Fruit fly (Drosophila melanogaster) whole organism, embryonic: Measurements from ENCODE around the gene CG34287.

Source experiments
- CG2199 ChIP-seq: fragments of 200-800 bp; sonication (Bioruptor generic); IDR thresholded peaks from 3 replicates; pipeline ENCODE4 v1.3.6; 2022; ENCODE audit warnings: missing biosample characterization, missing genetic modification characterization
- CG2889 ChIP-seq: fragments of 200-800 bp; sonication (Bioruptor generic); IDR thresholded peaks from 3 replicates; pipeline ENCODE4 v1.3.6; 2022; ENCODE audit warnings: missing biosample characterization, missing genetic modification characterization
- CG7372 ChIP-seq: fragments of 200-800 bp; sonication (Bioruptor generic); IDR thresholded peaks from 2 replicates; pipeline ENCODE4 v1.3.6; 2022; ENCODE audit warnings: missing biosample characterization, missing genetic modification characterization
- CG9932 ChIP-seq: fragments of 200-800 bp; sonication (Bioruptor generic); IDR thresholded peaks from 2 replicates; pipeline ENCODE4 v1.3.6; 2022; ENCODE audit warnings: missing biosample characterization, missing genetic modification characterization
- D ChIP-seq, 2 experiments: fragments of 200-800 bp in 1 of 2; fragments of >200 bp in 1 of 2; sonication (Bioruptor generic) in 1 of 2; optimal IDR thresholded peaks; 2 replicates in 1 of 2; 3 replicates in 1 of 2; lab custom pipeline; 2017; ENCODE audit warnings: mild to moderate bottlenecking in 1 of 2, missing biosample characterization in 1 of 2, missing genetic modification characterization in 1 of 2, missing genetic modification reagents in 1 of 2
- D19B ChIP-seq: fragments of 200-800 bp; sonication (Bioruptor generic); optimal IDR thresholded peaks from 2 replicates; lab custom pipeline; 2017; ENCODE audit warnings: missing biosample characterization, mild to moderate bottlenecking, missing genetic modification characterization
- Kr ChIP-seq: fragments of 200-800 bp; sonication (Bioruptor generic); optimal IDR thresholded peaks from 2 replicates; lab custom pipeline; 2017; ENCODE audit warnings: missing biosample characterization, mild to moderate bottlenecking, missing genetic modification characterization
- Sin3A ChIP-seq: fragments of >200 bp; optimal IDR thresholded peaks from 2 replicates; lab custom pipeline; 2018
- odd ChIP-seq: fragments of 200-800 bp; sonication (Bioruptor generic); optimal IDR thresholded peaks from 2 replicates; lab custom pipeline; 2017; ENCODE audit warnings: missing biosample characterization, mild to moderate bottlenecking, missing genetic modification characterization
- org-1 ChIP-seq: fragments of 200-800 bp; sonication (Bioruptor generic); optimal IDR thresholded peaks from 2 replicates; lab custom pipeline; 2017; ENCODE audit warnings: missing biosample characterization, missing genetic modification characterization
- pan ChIP-seq, 4 experiments: fragments of >200 bp in 3 of 4; fragments of 200-800 bp in 1 of 4; sonication (Bioruptor generic) in 1 of 4; optimal IDR thresholded peaks in 3 of 4; IDR thresholded peaks in 1 of 4; 2 replicates each; pipeline versions ENCODE4 v1.3.6 to Lab custom; 2017 to 2022; ENCODE audit warnings: missing biosample characterization in 2 of 4, missing genetic modification characterization in 2 of 4, mixed read lengths in 1 of 4
- slp2 ChIP-seq: fragments of 200-800 bp; sonication (Bioruptor generic); optimal IDR thresholded peaks from 2 replicates; lab custom pipeline; 2016; ENCODE audit warnings: missing biosample characterization, missing genetic modification characterization

- no peak for TF ChIP-seq slp2
- no peak for TF ChIP-seq CG2889 (GFP tag; lab: Robert Waterston, UW)
- TF ChIP-seq odd = no peak
- no peak for TF ChIP-seq pan (optimal IDR thresholded peaks at IDR 0.05; lab: Kevin White, UChicago)
- peak in 1 of 2 experiments; percentile 37 for TF ChIP-seq pan (GFP tag; optimal IDR thresholded peaks at IDR 0.05 in 1 of 2, IDR thresholded peaks at IDR 0.05 in 1 of 2)
- TF ChIP-seq CG7372 = no peak
- no peak for TF ChIP-seq Kr (GFP tag; lab: Kevin White, UChicago)
- TF ChIP-seq Sin3A (lab: Kevin White, UChicago) = peak; percentile 40
- peak; percentile 38 for TF ChIP-seq D19B
- TF ChIP-seq CG9932 (GFP tag; lab: Robert Waterston, UW) = peak; percentile 87
- TF ChIP-seq org-1 = no peak
- no peak for TF ChIP-seq D (optimal IDR thresholded peaks at IDR 0.05; lab: Kevin White, UChicago)
- peak; percentile 24 for TF ChIP-seq D (GFP tag; optimal IDR thresholded peaks at IDR 0.05; lab: Kevin White, UChicago)
- 0 out of 3 replicates have a peak, but pooled peaks have one; percentile 28 for TF ChIP-seq CG2199 (GFP tag; lab: Robert Waterston, UW)
These were observed 28.7 kb upstream of the CG34287 start, which contains the start of the genes Sec20 and dgrn for dm6 chr3R:5824456-5824855.
